Fruit fly (Drosophila melanogaster) whole organism, prepupa: ENCODE results near the gene CG14143.

ENCODE experiments used
- CG10631 ChIP-seq: fragments of 200-800 bp; sonication (Bioruptor generic); optimal IDR thresholded peaks from 2 replicates; lab custom pipeline; 2016; ENCODE audit warnings: missing biosample characterization, missing genetic modification characterization
- CG11762 ChIP-seq: fragments of 200-800 bp; sonication (Bioruptor generic); optimal IDR thresholded peaks from 3 replicates; lab custom pipeline; 2016; ENCODE audit warnings: missing biosample characterization, missing genetic modification characterization; ENCODE audit not compliant: insufficient read depth
- CG11902 ChIP-seq: fragments of 200-800 bp; sonication (Bioruptor generic); optimal IDR thresholded peaks from 3 replicates; lab custom pipeline; 2016; ENCODE audit warnings: missing biosample characterization, missing genetic modification characterization
- CG15336 ChIP-seq: fragments of 200-800 bp; sonication (Bioruptor generic); IDR thresholded peaks from 2 replicates; pipeline ENCODE4 v1.3.6; 2022; ENCODE audit warnings: missing biosample characterization, missing genetic modification characterization
- CG1621 ChIP-seq: fragments of 200-800 bp; sonication (Bioruptor generic); optimal IDR thresholded peaks from 3 replicates; lab custom pipeline; 2018; ENCODE audit warnings: missing biosample characterization, mild to moderate bottlenecking, missing genetic modification characterization
- CG16779 ChIP-seq: fragments of 200-800 bp; sonication (Bioruptor generic); optimal IDR thresholded peaks from 3 replicates; lab custom pipeline; 2017; ENCODE audit warnings: missing biosample characterization, mild to moderate bottlenecking, missing genetic modification characterization
- CG32006 ChIP-seq: fragments of 200-800 bp; sonication (Bioruptor generic); optimal IDR thresholded peaks from 3 replicates; lab custom pipeline; 2017; ENCODE audit warnings: missing biosample characterization, mild to moderate bottlenecking, missing genetic modification characterization
- CG3919 ChIP-seq: fragments of 200-800 bp; sonication (Bioruptor generic); optimal IDR thresholded peaks from 3 replicates; lab custom pipeline; 2016; ENCODE audit warnings: missing biosample characterization, missing genetic modification characterization
- CG4318 ChIP-seq: fragments of 200-800 bp; sonication (Bioruptor generic); optimal IDR thresholded peaks from 3 replicates; lab custom pipeline; 2017; ENCODE audit warnings: missing biosample characterization, mild to moderate bottlenecking, missing genetic modification characterization
- CG6163 ChIP-seq: fragments of 200-800 bp; sonication (Bioruptor generic); IDR thresholded peaks from 3 replicates; pipeline ENCODE4 v1.3.6; 2022; ENCODE audit warnings: missing biosample characterization, missing genetic modification characterization
- CG6276 ChIP-seq: fragments of 200-800 bp; sonication (Bioruptor generic); optimal IDR thresholded peaks from 2 replicates; lab custom pipeline; 2017; ENCODE audit warnings: missing biosample characterization, mild to moderate bottlenecking, missing genetic modification characterization
- CG6854 ChIP-seq: fragments of 200-800 bp; sonication (Bioruptor generic); optimal IDR thresholded peaks from 2 replicates; lab custom pipeline; 2017; ENCODE audit warnings: missing biosample characterization, mild to moderate bottlenecking, missing genetic modification characterization
- CG7368 ChIP-seq: fragments of 200-800 bp; sonication (Bioruptor generic); optimal IDR thresholded peaks from 3 replicates; lab custom pipeline; 2016; ENCODE audit warnings: missing biosample characterization, missing genetic modification characterization
- CG8119 ChIP-seq: fragments of 200-800 bp; sonication (Bioruptor generic); IDR thresholded peaks from 3 replicates; pipeline ENCODE4 v1.3.6; 2022; ENCODE audit warnings: missing biosample characterization, missing genetic modification characterization
- CG8319 ChIP-seq: fragments of 200-800 bp; sonication (Bioruptor generic); optimal IDR thresholded peaks from 3 replicates; lab custom pipeline; 2016; ENCODE audit warnings: missing biosample characterization, missing genetic modification characterization
- Eip78C ChIP-seq: fragments of 200-800 bp; sonication (Bioruptor generic); peaks from one replicate; lab custom pipeline; 2016; ENCODE audit warnings: missing biosample characterization, missing genetic modification characterization
- Eip93F ChIP-seq: fragments of 200-800 bp; sonication (Bioruptor generic); optimal IDR thresholded peaks from 2 replicates; lab custom pipeline; 2016; ENCODE audit warnings: missing biosample characterization, mild to moderate bottlenecking, missing genetic modification characterization
- Ets21C ChIP-seq: fragments of 200-800 bp; sonication (Bioruptor generic); optimal IDR thresholded peaks from 3 replicates; lab custom pipeline; 2016; ENCODE audit warnings: missing biosample characterization, missing genetic modification characterization
- Hr4 ChIP-seq: fragments of 200-800 bp; sonication (Bioruptor generic); optimal IDR thresholded peaks from 3 replicates; lab custom pipeline; 2016; ENCODE audit warnings: missing biosample characterization, missing genetic modification characterization
- Lpt ChIP-seq: fragments of 200-800 bp; sonication (Bioruptor generic); optimal IDR thresholded peaks from 3 replicates; lab custom pipeline; 2016; ENCODE audit warnings: missing biosample characterization, missing genetic modification characterization
- Met ChIP-seq: fragments of 200-800 bp; sonication (Bioruptor generic); optimal IDR thresholded peaks from 3 replicates; lab custom pipeline; 2016; ENCODE audit warnings: missing biosample characterization, missing genetic modification characterization
- Smox ChIP-seq: fragments of 200-800 bp; sonication (Bioruptor generic); optimal IDR thresholded peaks from 3 replicates; lab custom pipeline; 2016; ENCODE audit warnings: missing biosample characterization, missing genetic modification characterization
- Sox14 ChIP-seq: fragments of 200-800 bp; sonication (Bioruptor generic); optimal IDR thresholded peaks from 3 replicates; lab custom pipeline; 2016; ENCODE audit warnings: missing biosample characterization, missing genetic modification characterization
- Sox15 ChIP-seq: fragments of 200-800 bp; sonication (Bioruptor generic); optimal IDR thresholded peaks from 3 replicates; lab custom pipeline; 2016; ENCODE audit warnings: missing biosample characterization, missing genetic modification characterization
- achi ChIP-seq: fragments of 200-800 bp; sonication (Bioruptor generic); optimal IDR thresholded peaks from 3 replicates; lab custom pipeline; 2016; ENCODE audit warnings: missing biosample characterization, missing genetic modification characterization
- cyc ChIP-seq: fragments of 200-800 bp; sonication (Bioruptor generic); optimal IDR thresholded peaks from 3 replicates; lab custom pipeline; 2016; ENCODE audit warnings: missing biosample characterization, missing genetic modification characterization
- dac ChIP-seq: fragments of 200-800 bp; sonication (Bioruptor generic); optimal IDR thresholded peaks from 2 replicates; lab custom pipeline; 2017; ENCODE audit warnings: missing biosample characterization, mild to moderate bottlenecking, missing genetic modification characterization
- fd59A ChIP-seq: fragments of 200-800 bp; sonication (Bioruptor generic); optimal IDR thresholded peaks from 2 replicates; lab custom pipeline; 2017; ENCODE audit warnings: missing biosample characterization, mild to moderate bottlenecking, missing genetic modification characterization, missing genetic modification reagents
- fd85E ChIP-seq: fragments of 200-800 bp; sonication (Bioruptor generic); optimal IDR thresholded peaks from 3 replicates; lab custom pipeline; 2016; ENCODE audit warnings: missing biosample characterization, missing genetic modification characterization
- net ChIP-seq: fragments of 200-800 bp; sonication (Bioruptor generic); optimal IDR thresholded peaks from 3 replicates; lab custom pipeline; 2016; ENCODE audit warnings: missing biosample characterization, missing genetic modification characterization
- spab ChIP-seq: fragments of 200-800 bp; sonication (Bioruptor generic); optimal IDR thresholded peaks from 2 replicates; lab custom pipeline; 2017; ENCODE audit warnings: missing biosample characterization, mild to moderate bottlenecking, missing genetic modification characterization, missing genetic modification reagents
- ss ChIP-seq, 2 experiments: fragments of 200-800 bp; sonication (Bioruptor generic); optimal IDR thresholded peaks; 2 replicates in 1 of 2; 3 replicates in 1 of 2; lab custom pipeline; 2017 to 2018; ENCODE audit warnings: mild to moderate bottlenecking in 2 of 2, missing biosample characterization in 2 of 2, missing genetic modification characterization in 2 of 2, moderate library complexity in 1 of 2
- svp ChIP-seq: fragments of 200-800 bp; sonication (Bioruptor generic); peaks from one replicate; lab custom pipeline; 2016; ENCODE audit warnings: missing biosample characterization, missing genetic modification characterization
- topi ChIP-seq: fragments of 200-800 bp; sonication (Bioruptor generic); optimal IDR thresholded peaks from 3 replicates; lab custom pipeline; 2016; ENCODE audit warnings: missing biosample characterization, missing genetic modification characterization

The CG14143 gene

dm6 chr3L:11123088-11123487 is 11.7 kb upstream of the CG14143 start, which contains the start of the genes Ufd1 and NaPi-III (continued):
- peak; percentile 64; the same call in 2 of the 3 replicates for TF ChIP-seq CG6163 (GFP tag; lab: Robert Waterston, UW)

DNA sequence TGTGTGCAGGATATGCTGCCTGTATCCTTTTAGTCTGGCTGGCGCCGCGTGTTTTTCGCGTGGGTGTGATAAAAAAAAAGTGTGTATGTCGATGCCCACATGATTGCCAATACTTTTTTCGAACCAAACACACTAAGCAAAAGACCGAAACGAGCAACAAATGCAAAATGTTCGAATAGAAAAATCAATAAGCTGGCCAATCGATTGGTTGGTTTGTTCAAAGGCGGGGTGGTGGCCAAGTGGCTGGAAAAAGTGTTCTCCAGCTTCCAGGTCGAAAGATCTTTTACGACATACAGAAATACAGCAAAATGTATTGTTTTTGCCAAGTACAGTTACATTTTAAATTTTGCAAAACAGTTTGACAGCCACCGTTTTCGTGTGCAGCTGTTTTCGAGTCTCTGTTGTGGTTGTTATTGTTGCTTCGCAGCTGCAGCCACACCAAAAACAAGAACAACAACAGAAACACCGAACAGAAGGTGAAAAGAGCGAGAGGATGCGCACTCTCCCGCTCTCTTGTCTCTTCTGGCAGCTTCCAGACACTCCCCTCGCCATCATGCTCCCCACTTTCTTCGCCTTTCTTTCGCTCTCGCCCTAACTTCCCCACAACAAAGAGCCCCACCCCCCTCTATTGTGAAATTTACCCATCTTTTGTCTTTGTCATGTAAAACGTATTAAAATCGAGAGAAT is 11.0 kb upstream of the CG14143 start:
- TF ChIP-seq ss (GFP tag; optimal IDR thresholded peaks at IDR 0.05; lab: Kevin White, UChicago) = peak; percentile 16 to 20
- no peak for TF ChIP-seq CG10631 (GFP tag; lab: Kevin White, UChicago)
- no peak for TF ChIP-seq CG11902
- peak; percentile 84 for TF ChIP-seq svp (GFP tag; lab: Kevin White, UChicago)
- no peak for TF ChIP-seq fd85E
- no peak for TF ChIP-seq Eip78C (GFP tag; lab: Kevin White, UChicago)
- TF ChIP-seq CG8119 = no peak
- no peak for TF ChIP-seq cyc (GFP tag; lab: Kevin White, UChicago)
- TF ChIP-seq CG6163 (GFP tag; lab: Robert Waterston, UW) = peak; percentile 39; the same call in 1 of the 3 replicates
- TF ChIP-seq CG15336 (GFP tag; lab: Robert Waterston, UW) = 0 out of 2 replicates have a peak, but pooled peaks have one; percentile 8
- TF ChIP-seq Met (GFP tag; lab: Kevin White, UChicago) = no peak
- peak; percentile 16 for TF ChIP-seq CG6854 (GFP tag; lab: Kevin White, UChicago)
- no peak for TF ChIP-seq achi (GFP tag; lab: Kevin White, UChicago)
- TF ChIP-seq Lpt (GFP tag; lab: Kevin White, UChicago) = no peak
- TF ChIP-seq fd59A (GFP tag; lab: Kevin White, UChicago) = no peak
- peak; percentile 88 for TF ChIP-seq Sox14 (GFP tag; lab: Kevin White, UChicago)
- TF ChIP-seq CG4318 = no peak
- no peak for TF ChIP-seq Eip93F (GFP tag; lab: Kevin White, UChicago)

DNA sequence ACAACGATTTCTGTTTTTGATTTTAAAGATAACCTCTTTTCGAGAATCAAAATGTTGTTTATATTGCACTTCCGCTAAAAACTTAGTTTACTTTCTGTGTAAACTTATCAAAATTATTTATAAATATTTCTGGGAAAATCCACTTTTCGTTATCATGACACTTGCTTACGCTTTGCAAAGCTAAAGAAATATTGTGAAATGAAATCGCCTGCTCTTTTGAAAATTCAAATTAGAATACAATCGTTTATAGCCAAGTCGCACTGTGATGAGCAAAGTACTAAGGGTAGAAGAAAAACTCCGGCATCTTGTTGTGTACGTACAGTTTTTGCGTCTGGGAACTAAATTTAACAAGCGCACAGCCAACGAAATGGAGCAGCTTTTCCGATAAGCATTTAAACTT is 10.3 kb upstream of the CG14143 start:
- TF ChIP-seq CG6276 (GFP tag; lab: Kevin White, UChicago) (no peak), dac (GFP tag; lab: Kevin White, UChicago) (no peak), Ets21C (GFP tag; lab: Kevin White, UChicago) (no peak), CG1621 (tag; lab: Kevin White, UChicago) (no peak), topi (no peak), cyc (GFP tag; lab: Kevin White, UChicago) (no peak), CG4318 (no peak), CG6854 (GFP tag; lab: Kevin White, UChicago) (no peak), Met (GFP tag; lab: Kevin White, UChicago) (peak; percentile 15), CG3919 (no peak), Lpt (GFP tag; lab: Kevin White, UChicago) (no peak), CG16779 (no peak), CG8319 (GFP tag; lab: Kevin White, UChicago) (no peak), achi (GFP tag; lab: Kevin White, UChicago) (no peak), Eip78C (GFP tag; lab: Kevin White, UChicago) (peak; percentile 77), Smox (no peak), Sox15 (GFP tag; lab: Kevin White, UChicago) (no peak), Sox14 (GFP tag; lab: Kevin White, UChicago) (no peak), Hr4 (GFP tag; lab: Kevin White, UChicago) (peak; percentile 43), net (no peak), CG7368 (GFP tag; lab: Kevin White, UChicago) (no peak), spab (GFP tag; lab: Kevin White, UChicago) (no peak), CG11762 (GFP tag; lab: Kevin White, UChicago) (no peak), CG32006 (no peak), CG6163 (GFP tag; lab: Robert Waterston, UW) (no peak)

- TF ChIP-seq Ets21C (GFP tag; lab: Kevin White, UChicago) = no peak
- TF ChIP-seq svp (GFP tag; lab: Kevin White, UChicago) = peak; percentile 88
Measured at dm6 chr3L:11124841-11125240, 9.9 kb upstream of the CG14143 start.
